Fruit fly (Drosophila melanogaster) whole organism, embryonic: Measurements from ENCODE around the gene fred.

Experiments used
- ATbp ChIP-seq: fragments of 200-800 bp; sonication (Bioruptor generic); optimal IDR thresholded peaks from 2 replicates; lab custom pipeline; 2017; ENCODE audit warnings: missing biosample characterization, mild to moderate bottlenecking, missing genetic modification characterization, missing genetic modification reagents
- Antp ChIP-seq: fragments of 200-800 bp; sonication (Bioruptor generic); optimal IDR thresholded peaks from 3 replicates; lab custom pipeline; 2016; ENCODE audit warnings: missing biosample characterization, missing genetic modification characterization
- B-H2 ChIP-seq: fragments of 200-800 bp; sonication (Bioruptor generic); optimal IDR thresholded peaks from 2 replicates; lab custom pipeline; 2018; ENCODE audit warnings: missing biosample characterization, mild to moderate bottlenecking, missing genetic modification characterization
- CG10267 ChIP-seq: fragments of 200-800 bp; sonication (Bioruptor generic); optimal IDR thresholded peaks from 2 replicates; lab custom pipeline; 2018; ENCODE audit warnings: missing biosample characterization, mild to moderate bottlenecking, missing genetic modification characterization, moderate library complexity
- CG10979 ChIP-seq: fragments of 200-800 bp; sonication (Bioruptor generic); optimal IDR thresholded peaks from 2 replicates; lab custom pipeline; 2018; ENCODE audit warnings: missing biosample characterization, mild to moderate bottlenecking, missing genetic modification characterization, moderate library complexity
- CG11504 ChIP-seq: fragments of 200-800 bp; sonication (Bioruptor generic); optimal IDR thresholded peaks from 3 replicates; lab custom pipeline; 2019; ENCODE audit warnings: missing biosample characterization, mild to moderate bottlenecking, missing genetic modification characterization, moderate library complexity
- CG14050 ChIP-seq: fragments of 200-800 bp; sonication (Bioruptor generic); IDR thresholded peaks from 3 replicates; pipeline ENCODE4 v1.3.6; 2022; ENCODE audit warnings: missing biosample characterization, missing genetic modification characterization
- CG1603 ChIP-seq: fragments of 200-800 bp; sonication (Bioruptor generic); optimal IDR thresholded peaks from 2 replicates; lab custom pipeline; 2019; ENCODE audit warnings: missing biosample characterization, mild to moderate bottlenecking, missing genetic modification characterization, moderate library complexity
- CG17385 ChIP-seq: fragments of 200-800 bp; sonication (Bioruptor generic); optimal IDR thresholded peaks from 3 replicates; lab custom pipeline; 2018; ENCODE audit warnings: missing biosample characterization, mild to moderate bottlenecking, missing genetic modification characterization
- CG18262 ChIP-seq: fragments of 200-800 bp; optimal IDR thresholded peaks from 3 replicates; lab custom pipeline; 2019; ENCODE audit warnings: missing biosample characterization, mild to moderate bottlenecking, missing genetic modification characterization, moderate library complexity
- CG18619 ChIP-seq: fragments of 200-800 bp; sonication (Bioruptor generic); optimal IDR thresholded peaks from 3 replicates; lab custom pipeline; 2017; ENCODE audit warnings: missing biosample characterization, mild to moderate bottlenecking, missing genetic modification characterization
- CG42726 ChIP-seq: fragments of 200-800 bp; sonication (Bioruptor generic); IDR thresholded peaks from 2 replicates; pipeline ENCODE4 v1.3.6; 2022; ENCODE audit warnings: missing biosample characterization, missing genetic modification characterization; ENCODE audit not compliant: partially characterized antibody
- CG43689 ChIP-seq: fragments of 200-800 bp; sonication (Bioruptor generic); IDR thresholded peaks from 2 replicates; pipeline ENCODE4 v1.3.6; 2022; ENCODE audit warnings: missing biosample characterization, missing genetic modification characterization
- CG4730 ChIP-seq: fragments of 200-800 bp; sonication (Bioruptor generic); IDR thresholded peaks from 2 replicates; pipeline ENCODE4 v1.3.6; 2022; ENCODE audit warnings: missing biosample characterization, missing genetic modification characterization
- CG5953 ChIP-seq: fragments of 200-800 bp; sonication (Bioruptor generic); IDR thresholded peaks from 2 replicates; pipeline ENCODE4 v1.3.6; 2022; ENCODE audit warnings: missing biosample characterization, missing genetic modification characterization
- CG6791 ChIP-seq: fragments of 200-800 bp; sonication (Bioruptor generic); IDR thresholded peaks from 3 replicates; pipeline ENCODE4 v1.3.6; 2022; ENCODE audit warnings: missing biosample characterization, missing genetic modification characterization; ENCODE audit not compliant: partially characterized antibody
- CG7839 ChIP-seq: fragments of 200-800 bp; sonication (Bioruptor generic); optimal IDR thresholded peaks from 3 replicates; lab custom pipeline; 2018; ENCODE audit warnings: missing biosample characterization, mild to moderate bottlenecking, missing genetic modification characterization, moderate library complexity
- CG7987 ChIP-seq: fragments of 200-800 bp; sonication (Bioruptor generic); optimal IDR thresholded peaks from 2 replicates; lab custom pipeline; 2018; ENCODE audit warnings: missing biosample characterization, mild to moderate bottlenecking, missing genetic modification characterization, moderate library complexity
- Dad ChIP-seq: fragments of 200-800 bp; sonication (Bioruptor generic); optimal IDR thresholded peaks from 3 replicates; lab custom pipeline; 2016; ENCODE audit warnings: missing biosample characterization, missing genetic modification characterization
- Doc3 ChIP-seq: fragments of 200-800 bp; sonication (Bioruptor generic); IDR thresholded peaks from 3 replicates; pipeline ENCODE4 v1.3.6; 2022; ENCODE audit warnings: missing biosample characterization, missing genetic modification characterization; ENCODE audit not compliant: partially characterized antibody
- Ets65A ChIP-seq: fragments of 200-800 bp; sonication (Bioruptor generic); peaks from one replicate; lab custom pipeline; 2016; ENCODE audit warnings: missing biosample characterization, missing genetic modification characterization
- Fer1 ChIP-seq: fragments of 200-800 bp; sonication (Bioruptor generic); optimal IDR thresholded peaks from 2 replicates; lab custom pipeline; 2017; ENCODE audit warnings: missing biosample characterization, mild to moderate bottlenecking, missing genetic modification characterization
- Hr39 ChIP-seq: fragments of >200 bp; optimal IDR thresholded peaks from 2 replicates; lab custom pipeline; 2017
- Nf-YC ChIP-seq: fragments of 200-800 bp; optimal IDR thresholded peaks from 3 replicates; lab custom pipeline; 2019; ENCODE audit warnings: missing biosample characterization, mild to moderate bottlenecking, missing genetic modification characterization, moderate library complexity
- Sox102F ChIP-seq: fragments of 200-800 bp; sonication (Bioruptor generic); optimal IDR thresholded peaks from 2 replicates; lab custom pipeline; 2018; ENCODE audit warnings: missing biosample characterization, mild to moderate bottlenecking, missing genetic modification characterization, moderate library complexity
- ara ChIP-seq: fragments of 200-800 bp; sonication (Bioruptor generic); IDR thresholded peaks from 2 replicates; pipeline ENCODE4 v1.3.6; 2022; ENCODE audit warnings: missing biosample characterization, missing genetic modification characterization
- bab2 ChIP-seq: fragments of 200-800 bp; sonication (Bioruptor generic); optimal IDR thresholded peaks from 2 replicates; lab custom pipeline; 2016; ENCODE audit warnings: missing biosample characterization, missing genetic modification characterization
- chif ChIP-seq, 2 experiments: fragments of 200-800 bp; sonication (Bioruptor generic); optimal IDR thresholded peaks; 3 replicates each; lab custom pipeline; 2016; ENCODE audit warnings: missing biosample characterization in 2 of 2, missing genetic modification characterization in 2 of 2
- chm ChIP-seq: fragments of 200-800 bp; sonication (Bioruptor generic); IDR thresholded peaks from 2 replicates; pipeline ENCODE4 v1.3.6; 2022; ENCODE audit warnings: missing biosample characterization, missing genetic modification characterization
- dan ChIP-seq: fragments of 200-800 bp; sonication (Bioruptor generic); IDR thresholded peaks from 2 replicates; pipeline ENCODE4 v1.3.6; 2022; ENCODE audit warnings: missing biosample characterization, missing genetic modification characterization
- dmrt99B ChIP-seq: fragments of 200-800 bp; sonication (Bioruptor generic); optimal IDR thresholded peaks from 2 replicates; lab custom pipeline; 2018; ENCODE audit warnings: missing biosample characterization, mild to moderate bottlenecking, missing genetic modification characterization, moderate library complexity
- ftz-f1 ChIP-seq: fragments of 200-800 bp; sonication (Bioruptor generic); optimal IDR thresholded peaks from 2 replicates; lab custom pipeline; 2016; ENCODE audit warnings: missing biosample characterization, missing genetic modification characterization
- h ChIP-seq: fragments of >200 bp; optimal IDR thresholded peaks from 2 replicates; lab custom pipeline; 2017
- hkb ChIP-seq, 2 experiments: fragments of 200-800 bp in 1 of 2; fragments of >200 bp in 1 of 2; sonication (Bioruptor generic) in 1 of 2; IDR thresholded peaks in 1 of 2; optimal IDR thresholded peaks in 1 of 2; 2 replicates each; pipeline versions ENCODE4 v1.3.6 to Lab custom; 2017 to 2022; ENCODE audit warnings: missing biosample characterization in 1 of 2, missing genetic modification characterization in 1 of 2
- lab ChIP-seq: fragments of 200-800 bp; sonication (Bioruptor generic); optimal IDR thresholded peaks from 3 replicates; lab custom pipeline; 2017; ENCODE audit warnings: missing biosample characterization, missing genetic modification characterization, mild to moderate bottlenecking, moderate library complexity, missing genetic modification reagents
- lmd ChIP-seq: fragments of 200-800 bp; sonication (Bioruptor generic); IDR thresholded peaks from 2 replicates; pipeline ENCODE4 v1.3.6; 2022; ENCODE audit warnings: missing biosample characterization, missing genetic modification characterization
- mam ChIP-seq: fragments of 200-800 bp; sonication (Bioruptor generic); optimal IDR thresholded peaks from 3 replicates; lab custom pipeline; 2016; ENCODE audit warnings: missing biosample characterization, missing genetic modification characterization
- prd ChIP-seq, 3 experiments: fragments of >200 bp in 2 of 3; fragments of 200-800 bp in 1 of 3; sonication (Bioruptor generic) in 1 of 3; optimal IDR thresholded peaks in 2 of 3; IDR thresholded peaks in 1 of 3; 2 replicates in 2 of 3; 3 replicates in 1 of 3; pipeline versions ENCODE4 v1.3.6 to Lab custom; 2017 to 2022; ENCODE audit warnings: missing biosample characterization in 1 of 3, missing genetic modification characterization in 1 of 3
- psq ChIP-seq: fragments of 200-800 bp; sonication (Bioruptor generic); optimal IDR thresholded peaks from 2 replicates; lab custom pipeline; 2017; ENCODE audit warnings: missing biosample characterization, missing genetic modification characterization
- pzg ChIP-seq: fragments of 200-800 bp; sonication (Bioruptor generic); optimal IDR thresholded peaks from 3 replicates; lab custom pipeline; 2018; ENCODE audit warnings: missing biosample characterization, mild to moderate bottlenecking, missing genetic modification characterization, moderate library complexity
- ro ChIP-seq: fragments of 200-800 bp; sonication (Bioruptor generic); IDR thresholded peaks from 2 replicates; pipeline ENCODE4 v1.3.6; 2022; ENCODE audit warnings: missing biosample characterization, missing genetic modification characterization
- run ChIP-seq: fragments of 200-800 bp; sonication (Bioruptor generic); optimal IDR thresholded peaks from 3 replicates; lab custom pipeline; 2018; ENCODE audit warnings: missing biosample characterization, mild to moderate bottlenecking, missing genetic modification characterization
- seq ChIP-seq: fragments of 200-800 bp; sonication (Bioruptor generic); IDR thresholded peaks from 2 replicates; pipeline ENCODE4 v1.3.6; 2022; ENCODE audit warnings: missing biosample characterization, missing genetic modification characterization
- slbo ChIP-seq: fragments of 200-800 bp; sonication (Bioruptor generic); IDR thresholded peaks from 2 replicates; pipeline ENCODE4 v1.3.6; 2022; ENCODE audit warnings: missing biosample characterization, missing genetic modification characterization
- stc ChIP-seq: fragments of 200-800 bp; sonication (Bioruptor generic); IDR thresholded peaks from 2 replicates; pipeline ENCODE4 v1.3.6; 2022; ENCODE audit warnings: missing biosample characterization, missing genetic modification characterization
- tll ChIP-seq, 2 experiments: fragments of 200-800 bp in 1 of 2; fragments of >200 bp in 1 of 2; sonication (Bioruptor generic) in 1 of 2; optimal IDR thresholded peaks; 2 replicates each; lab custom pipeline; 2017 to 2019; ENCODE audit warnings: missing biosample characterization in 2 of 2, missing genetic modification characterization in 2 of 2, mild to moderate bottlenecking in 1 of 2, moderate library complexity in 1 of 2
- trh ChIP-seq: fragments of 200-800 bp; sonication (Bioruptor generic); optimal IDR thresholded peaks from 2 replicates; lab custom pipeline; 2016; ENCODE audit warnings: missing biosample characterization, missing genetic modification characterization
- ttk ChIP-seq: fragments of 200-800 bp; sonication (Bioruptor generic); IDR thresholded peaks from 2 replicates; pipeline ENCODE4 v2.1.2; 2022; ENCODE audit warnings: missing biosample characterization, missing genetic modification characterization
- zfh2 ChIP-seq: fragments of 200-800 bp; sonication (Bioruptor generic); optimal IDR thresholded peaks from 2 replicates; lab custom pipeline; 2016; ENCODE audit warnings: missing biosample characterization, missing genetic modification characterization

Gene fred

DNA sequence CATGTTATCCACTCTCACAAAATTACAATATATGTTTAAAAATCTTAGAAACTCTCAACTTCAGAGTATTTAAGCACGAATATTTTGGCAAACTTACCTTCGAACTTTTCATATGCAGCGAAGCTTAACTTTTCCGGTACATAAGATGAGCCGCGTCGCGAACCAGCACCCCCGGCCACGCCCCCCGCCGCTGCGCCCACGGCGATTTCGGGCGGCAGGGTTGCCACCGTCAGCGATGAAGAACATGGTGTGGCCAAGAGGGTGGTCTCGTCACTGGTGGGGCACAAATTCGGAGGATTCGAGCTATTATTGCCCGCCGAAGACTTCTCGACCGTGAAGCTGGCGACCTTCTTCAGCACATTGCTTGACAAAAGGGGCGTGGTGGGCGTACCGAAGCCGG is 107.6 kb downstream of the fred start:
- TF ChIP-seq ttk (GFP tag; lab: Robert Waterston, UW) (no peak), Ets65A (GFP tag; lab: Kevin White, UChicago) (peak; percentile 24), Hr39 (lab: Kevin White, UChicago) (peak; percentile 60), Doc3 (GFP tag; lab: Robert Waterston, UW) (no peak), run (tag; lab: Kevin White, UChicago) (no peak), chm (no peak), ftz-f1 (GFP tag; lab: Kevin White, UChicago) (no peak), h (lab: Kevin White, UChicago) (no peak)
- TF ChIP-seq, all 482 proteins: peak for 2

DNA sequence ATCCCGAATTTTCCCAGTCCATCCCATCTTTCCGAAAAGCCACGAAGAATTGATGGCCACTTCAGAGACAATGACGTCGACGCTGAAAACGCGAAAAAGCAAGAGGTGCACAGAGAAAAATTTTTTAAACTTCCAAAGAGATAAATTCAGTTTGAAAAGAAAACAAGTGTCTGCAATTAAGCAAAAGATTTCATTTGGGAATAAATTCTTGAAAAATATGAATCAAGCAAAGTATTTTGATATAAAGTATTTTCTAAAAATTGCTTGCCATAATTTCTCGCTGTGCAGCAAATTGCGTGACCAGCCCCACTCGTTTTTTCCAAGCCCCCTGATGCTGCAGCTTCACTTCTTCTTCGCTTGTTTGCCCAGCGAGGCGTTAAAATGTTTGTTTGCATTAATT is 109.3 kb downstream of the fred start:
- peak; percentile 14 for TF ChIP-seq Antp
- TF ChIP-seq CG42726 (GFP tag; lab: Robert Waterston, UW) = no peak
- no peak for TF ChIP-seq tll (GFP tag; optimal IDR thresholded peaks at IDR 0.05; lab: Kevin White, UChicago)
- TF ChIP-seq CG11504 (tag; lab: Kevin White, UChicago) = peak; percentile 59
- TF ChIP-seq CG18262 (tag; lab: Kevin White, UChicago) = no peak
- TF ChIP-seq hkb (optimal IDR thresholded peaks at IDR 0.05; lab: Kevin White, UChicago) = no peak
- TF ChIP-seq hkb (GFP tag; IDR thresholded peaks at IDR 0.05; lab: Robert Waterston, UW) = peak; percentile 66
- no peak for TF ChIP-seq CG43689
- TF ChIP-seq CG6791 (GFP tag; lab: Robert Waterston, UW) = no peak
- TF ChIP-seq stc (GFP tag; lab: Robert Waterston, UW) = peak; percentile 42; the same call in 1 of the 2 replicates
- no peak for TF ChIP-seq CG7987 (GFP tag; lab: Kevin White, UChicago)
- no peak for TF ChIP-seq trh (GFP tag; lab: Kevin White, UChicago)
- peak; percentile 2 for TF ChIP-seq mam (GFP tag; lab: Kevin White, UChicago)
- peak; percentile 52 for TF ChIP-seq CG17385 (GFP tag; lab: Kevin White, UChicago)
- TF ChIP-seq Fer1 (GFP tag; lab: Kevin White, UChicago) = peak; percentile 39
- no peak for TF ChIP-seq CG18619 (GFP tag; lab: Kevin White, UChicago)
- peak; percentile 11 for TF ChIP-seq dmrt99B (tag; lab: Kevin White, UChicago)
- no peak for TF ChIP-seq B-H2 (GFP tag; lab: Kevin White, UChicago)
- TF ChIP-seq Sox102F (GFP tag; lab: Kevin White, UChicago) = peak; percentile 66
- peak; percentile 43 for TF ChIP-seq CG1603
- no peak for TF ChIP-seq CG10979 (tag; lab: Kevin White, UChicago)
- TF ChIP-seq dan (GFP tag; lab: Robert Waterston, UW) = no peak
- 0 out of 2 replicates have a peak, but pooled peaks have one; percentile 37 for TF ChIP-seq ttk (GFP tag; lab: Robert Waterston, UW)
- no peak for TF ChIP-seq prd (optimal IDR thresholded peaks at IDR 0.05; lab: Kevin White, UChicago)
- TF ChIP-seq prd (GFP tag; IDR thresholded peaks at IDR 0.05; lab: Robert Waterston, UW) = peak; percentile 57
- 0 out of 2 replicates have a peak, but pooled peaks have one; percentile 16 for TF ChIP-seq CG4730
- TF ChIP-seq ro (GFP tag; lab: Robert Waterston, UW) = no peak
- peak; percentile 28 for TF ChIP-seq bab2 (GFP tag; lab: Kevin White, UChicago)
- TF ChIP-seq chif (GFP tag; optimal IDR thresholded peaks at IDR 0.05; lab: Kevin White, UChicago) = peak; percentile 12 to 25
- TF ChIP-seq CG14050 (GFP tag; lab: Robert Waterston, UW) = peak; percentile 34; the same call in 2 of the 3 replicates
- TF ChIP-seq Dad (GFP tag; lab: Kevin White, UChicago) = no peak
- TF ChIP-seq CG10267 (tag; lab: Kevin White, UChicago) = no peak
- TF ChIP-seq CG5953 = no peak
- peak; percentile 8 for TF ChIP-seq zfh2 (GFP tag; lab: Kevin White, UChicago)
- TF ChIP-seq CG7839 (tag; lab: Kevin White, UChicago) = peak; percentile 36
- TF ChIP-seq ATbp (GFP tag; lab: Kevin White, UChicago) = peak; percentile 17
- no peak for TF ChIP-seq psq (GFP tag; lab: Kevin White, UChicago)
- peak; percentile 54 for TF ChIP-seq lab
- TF ChIP-seq lmd (GFP tag; lab: Robert Waterston, UW) = peak; percentile 54; the same call in 1 of the 2 replicates
- TF ChIP-seq slbo = peak; percentile 62
- TF ChIP-seq pzg (GFP tag; lab: Kevin White, UChicago) = no peak
- TF ChIP-seq seq (GFP tag; lab: Robert Waterston, UW) = no peak
- no peak; the same call in 1 of the 2 replicates for TF ChIP-seq ara (GFP tag; lab: Robert Waterston, UW)
- TF ChIP-seq Nf-YC = no peak
